Fruit fly (Drosophila melanogaster) whole organism, embryonic: ENCODE data around the gene PolA1.
A peak's percentile ranks its signal among the peaks of the same experiment; 100 is the strongest.

ENCODE experiments used
- Blimp-1 ChIP-seq: fragments of 200-800 bp; sonication (Bioruptor generic); optimal IDR thresholded peaks from 3 replicates; lab custom pipeline; 2018; ENCODE audit warnings: missing biosample characterization, missing genetic modification characterization, mild to moderate bottlenecking, moderate library complexity, missing genetic modification reagents
- CG10565 ChIP-seq: fragments of 200-800 bp; sonication (Bioruptor generic); optimal IDR thresholded peaks from 3 replicates; lab custom pipeline; 2016; ENCODE audit warnings: missing biosample characterization, mild to moderate bottlenecking, missing genetic modification characterization
- CG15479 ChIP-seq: fragments of 200-800 bp; sonication (Bioruptor generic); optimal IDR thresholded peaks from 3 replicates; lab custom pipeline; 2019; ENCODE audit warnings: missing biosample characterization, mild to moderate bottlenecking, missing genetic modification characterization, moderate library complexity
- CG17385 ChIP-seq: fragments of 200-800 bp; sonication (Bioruptor generic); optimal IDR thresholded peaks from 3 replicates; lab custom pipeline; 2018; ENCODE audit warnings: missing biosample characterization, mild to moderate bottlenecking, missing genetic modification characterization
- CG3163 ChIP-seq: fragments of 200-800 bp; sonication (Bioruptor generic); optimal IDR thresholded peaks from 3 replicates; lab custom pipeline; 2016; ENCODE audit warnings: missing biosample characterization, missing genetic modification characterization
- CG5180 ChIP-seq: fragments of 200-800 bp; sonication (Bioruptor generic); optimal IDR thresholded peaks from 3 replicates; lab custom pipeline; 2017; ENCODE audit warnings: missing biosample characterization, missing genetic modification characterization, mild to moderate bottlenecking, moderate library complexity, missing genetic modification reagents
- CG6854 ChIP-seq: fragments of 200-800 bp; sonication (Bioruptor generic); optimal IDR thresholded peaks from 3 replicates; lab custom pipeline; 2017; ENCODE audit warnings: missing biosample characterization, mild to moderate bottlenecking, missing genetic modification characterization
- CG7357 ChIP-seq: fragments of 200-800 bp; sonication (Bioruptor generic); IDR thresholded peaks from 3 replicates; pipeline ENCODE4 v1.3.6; 2022; ENCODE audit warnings: missing biosample characterization, missing genetic modification characterization
- CG7556 ChIP-seq: fragments of 200-800 bp; sonication (Bioruptor generic); optimal IDR thresholded peaks from 2 replicates; lab custom pipeline; 2017; ENCODE audit warnings: missing biosample characterization, mild to moderate bottlenecking, missing genetic modification characterization
- CG8478 ChIP-seq: fragments of >200 bp; optimal IDR thresholded peaks from 2 replicates; lab custom pipeline; 2018
- CG8924 ChIP-seq: fragments of 200-800 bp; optimal IDR thresholded peaks from 3 replicates; lab custom pipeline; 2019; ENCODE audit warnings: missing biosample characterization, mild to moderate bottlenecking, missing genetic modification characterization, moderate library complexity
- CG9437 ChIP-seq: fragments of 200-800 bp; sonication (Bioruptor generic); optimal IDR thresholded peaks from 2 replicates; lab custom pipeline; 2018; ENCODE audit warnings: missing biosample characterization, mild to moderate bottlenecking, missing genetic modification characterization
- Dbx ChIP-seq: fragments of 200-800 bp; sonication (Bioruptor generic); IDR thresholded peaks from 3 replicates; pipeline ENCODE4 v1.3.6; 2022; ENCODE audit warnings: missing biosample characterization, missing genetic modification characterization
- HmgD ChIP-seq: fragments of 200-800 bp; sonication (Bioruptor generic); optimal IDR thresholded peaks from 3 replicates; lab custom pipeline; 2016; ENCODE audit warnings: missing biosample characterization, missing genetic modification characterization
- Hmr ChIP-seq: fragments of 200-800 bp; sonication (Bioruptor generic); optimal IDR thresholded peaks from 3 replicates; lab custom pipeline; 2017; ENCODE audit warnings: mild to moderate bottlenecking, missing biosample characterization, missing genetic modification reagents, missing genetic modification characterization
- Hr3 ChIP-seq: fragments of 200-800 bp; sonication (Bioruptor generic); optimal IDR thresholded peaks from 3 replicates; lab custom pipeline; 2016; ENCODE audit warnings: missing biosample characterization, missing genetic modification characterization
- MBD-R2 ChIP-seq: fragments of 200-800 bp; sonication (Bioruptor generic); IDR thresholded peaks from 2 replicates; pipeline ENCODE4 v1.3.6; 2022; ENCODE audit warnings: missing biosample characterization, missing genetic modification characterization
- Med ChIP-seq: fragments of 200-800 bp; sonication (Bioruptor generic); peaks from one replicate; lab custom pipeline; 2016; ENCODE audit warnings: missing biosample characterization, missing genetic modification characterization, mild to moderate bottlenecking, inconsistent platforms, moderate library complexity
- Pdp1 ChIP-seq, 2 experiments: fragments of 200-800 bp; sonication (Bioruptor generic); optimal IDR thresholded peaks; 3 replicates each; lab custom pipeline; 2016; ENCODE audit warnings: missing biosample characterization in 2 of 2, missing genetic modification characterization in 2 of 2, mild to moderate bottlenecking in 1 of 2, moderate library complexity in 1 of 2
- Stat92E ChIP-seq, 3 experiments: fragments of >200 bp in 2 of 3; fragments of 200-800 bp in 1 of 3; sonication (Bioruptor generic) in 1 of 3; optimal IDR thresholded peaks; 2 replicates each; lab custom pipeline; 2017 to 2019; ENCODE audit warnings: missing biosample characterization in 3 of 3, missing genetic modification characterization in 3 of 3, mild to moderate bottlenecking in 1 of 3, moderate library complexity in 1 of 3
- Trl ChIP-seq, 3 experiments: fragments of >200 bp in 2 of 3; fragments of 200-800 bp in 1 of 3; sonication (Bioruptor generic) in 1 of 3; optimal IDR thresholded peaks; 2 replicates in 1 of 3; 3 replicates in 2 of 3; lab custom pipeline; 2016 to 2017; ENCODE audit warnings: missing biosample characterization in 1 of 3, missing genetic modification characterization in 1 of 3
- abd-A ChIP-seq: fragments of 200-800 bp; sonication (Bioruptor generic); optimal IDR thresholded peaks from 3 replicates; lab custom pipeline; 2019; ENCODE audit warnings: missing biosample characterization, mild to moderate bottlenecking, missing genetic modification characterization, moderate library complexity
- bsh ChIP-seq, 2 experiments: fragments of 200-800 bp; sonication (Bioruptor generic); optimal IDR thresholded peaks; 2 replicates each; lab custom pipeline; 2017 to 2018; ENCODE audit warnings: mild to moderate bottlenecking in 2 of 2, missing biosample characterization in 2 of 2, missing genetic modification characterization in 2 of 2, moderate library complexity in 1 of 2
- cg ChIP-seq: fragments of 200-800 bp; sonication (Bioruptor generic); optimal IDR thresholded peaks from 3 replicates; lab custom pipeline; 2019; ENCODE audit warnings: missing biosample characterization, mild to moderate bottlenecking, missing genetic modification characterization, moderate library complexity
- crp ChIP-seq, 2 experiments: fragments of 200-800 bp; sonication (Bioruptor generic); optimal IDR thresholded peaks; 2 replicates in 1 of 2; 3 replicates in 1 of 2; lab custom pipeline; 2017; ENCODE audit warnings: missing biosample characterization in 2 of 2, missing genetic modification characterization in 2 of 2, mild to moderate bottlenecking in 1 of 2, moderate library complexity in 1 of 2
- esg ChIP-seq: fragments of 200-800 bp; sonication (Bioruptor generic); conservative IDR thresholded peaks from 2 replicates; pipeline ENCODE4 v1.3.6; 2022; ENCODE audit warnings: missing biosample characterization, missing genetic modification characterization
- eve ChIP-seq, 2 experiments: fragments of >200 bp; optimal IDR thresholded peaks; 2 replicates each; lab custom pipeline; 2017; ENCODE audit warnings: missing biosample characterization in 2 of 2, missing genetic modification characterization in 2 of 2
- gsb ChIP-seq: fragments of 200-800 bp; sonication (Bioruptor generic); IDR thresholded peaks from 2 replicates; pipeline ENCODE4 v1.3.6; 2022; ENCODE audit warnings: missing biosample characterization, missing genetic modification characterization
- gsb-n ChIP-seq: fragments of 200-800 bp; sonication (Bioruptor generic); optimal IDR thresholded peaks from 3 replicates; lab custom pipeline; 2018; ENCODE audit warnings: missing biosample characterization, mild to moderate bottlenecking, missing genetic modification characterization
- lab ChIP-seq: fragments of 200-800 bp; sonication (Bioruptor generic); optimal IDR thresholded peaks from 3 replicates; lab custom pipeline; 2017; ENCODE audit warnings: missing biosample characterization, missing genetic modification characterization, mild to moderate bottlenecking, moderate library complexity, missing genetic modification reagents
- nom ChIP-seq: fragments of 200-800 bp; sonication (Bioruptor generic); optimal IDR thresholded peaks from 2 replicates; lab custom pipeline; 2017; ENCODE audit warnings: missing biosample characterization, missing genetic modification characterization, mild to moderate bottlenecking, moderate library complexity, missing genetic modification reagents
- pros ChIP-seq: fragments of 200-800 bp; sonication (Bioruptor generic); optimal IDR thresholded peaks from 3 replicates; lab custom pipeline; 2019; ENCODE audit warnings: missing biosample characterization, mild to moderate bottlenecking, missing genetic modification characterization, moderate library complexity
- sc ChIP-seq, 3 experiments: fragments of >200 bp in 2 of 3; fragments of 200-800 bp in 1 of 3; sonication (Bioruptor generic) in 1 of 3; optimal IDR thresholded peaks; 2 replicates in 2 of 3; 3 replicates in 1 of 3; lab custom pipeline; 2017; ENCODE audit warnings: mild to moderate bottlenecking in 1 of 3, missing biosample characterization in 1 of 3, missing genetic modification characterization in 1 of 3, missing genetic modification reagents in 1 of 3
- sens ChIP-seq: fragments of 200-800 bp; sonication (Bioruptor generic); peaks from one replicate; lab custom pipeline; 2016; ENCODE audit warnings: missing biosample characterization, missing genetic modification characterization
- trh ChIP-seq: fragments of 200-800 bp; sonication (Bioruptor generic); optimal IDR thresholded peaks from 2 replicates; lab custom pipeline; 2016; ENCODE audit warnings: missing biosample characterization, missing genetic modification characterization
- yki ChIP-seq: fragments of >200 bp; optimal IDR thresholded peaks from 3 replicates; lab custom pipeline; 2018
- zen ChIP-seq: fragments of 200-800 bp; sonication (Bioruptor generic); optimal IDR thresholded peaks from 3 replicates; lab custom pipeline; 2018; ENCODE audit warnings: missing biosample characterization, mild to moderate bottlenecking, missing genetic modification characterization, moderate library complexity

PolA1 gene

DNA sequence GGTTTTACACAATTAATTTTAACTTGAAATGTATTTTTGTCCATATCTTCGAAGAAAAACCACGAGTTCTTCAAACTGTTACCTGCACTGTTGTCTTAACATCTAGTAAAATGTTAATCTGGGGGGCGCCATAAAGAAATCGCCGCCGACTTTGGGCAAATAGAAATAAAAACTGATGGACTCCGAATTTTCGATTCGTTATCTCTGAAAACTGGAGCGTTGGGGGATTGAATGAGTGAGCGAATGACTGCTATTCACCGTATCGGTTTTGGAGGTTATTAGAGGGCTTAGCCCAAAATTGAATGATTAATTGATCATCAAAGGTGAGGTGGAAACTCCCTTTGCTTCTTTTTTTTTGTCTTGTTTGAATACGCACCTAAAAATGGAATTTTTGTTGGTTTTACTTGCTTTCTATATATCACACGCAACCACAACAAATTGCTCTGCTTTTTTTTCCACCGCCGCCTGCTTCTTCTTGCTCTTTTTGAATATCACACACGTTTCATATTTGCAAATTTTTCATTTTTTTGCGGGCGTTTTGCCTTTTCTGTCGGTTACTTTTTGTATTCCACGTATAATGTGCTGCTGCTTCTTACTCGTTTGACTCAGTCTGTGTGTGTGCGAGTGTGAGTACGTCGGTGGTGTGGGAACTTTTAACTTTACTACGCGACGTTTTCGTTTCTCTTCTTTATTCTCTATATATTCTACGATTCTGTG is 39.6 kb downstream of the PolA1 start (continued):
- no peak for TF ChIP-seq Dbx (GFP tag; lab: Robert Waterston, UW)
- peak; percentile 22 for TF ChIP-seq cg (GFP tag; lab: Kevin White, UChicago)
- no peak for TF ChIP-seq CG8478
- TF ChIP-seq Med (GFP tag; lab: Kevin White, UChicago): no peak
- TF ChIP-seq sc (optimal IDR thresholded peaks at IDR 0.05; lab: Kevin White, UChicago): no peak
- no peak for TF ChIP-seq sc (GFP tag; optimal IDR thresholded peaks at IDR 0.05; lab: Kevin White, UChicago)
- TF ChIP-seq esg (GFP tag; lab: Robert Waterston, UW): no peak
- TF ChIP-seq lab (GFP tag; lab: Kevin White, UChicago): peak; percentile 39
- peak; percentile 3 for TF ChIP-seq sens (GFP tag; lab: Kevin White, UChicago)
- no peak for TF ChIP-seq Hr3
- no peak for TF ChIP-seq gsb-n (tag; lab: Kevin White, UChicago)
- TF ChIP-seq MBD-R2 (GFP tag; lab: Robert Waterston, UW): no peak

DNA sequence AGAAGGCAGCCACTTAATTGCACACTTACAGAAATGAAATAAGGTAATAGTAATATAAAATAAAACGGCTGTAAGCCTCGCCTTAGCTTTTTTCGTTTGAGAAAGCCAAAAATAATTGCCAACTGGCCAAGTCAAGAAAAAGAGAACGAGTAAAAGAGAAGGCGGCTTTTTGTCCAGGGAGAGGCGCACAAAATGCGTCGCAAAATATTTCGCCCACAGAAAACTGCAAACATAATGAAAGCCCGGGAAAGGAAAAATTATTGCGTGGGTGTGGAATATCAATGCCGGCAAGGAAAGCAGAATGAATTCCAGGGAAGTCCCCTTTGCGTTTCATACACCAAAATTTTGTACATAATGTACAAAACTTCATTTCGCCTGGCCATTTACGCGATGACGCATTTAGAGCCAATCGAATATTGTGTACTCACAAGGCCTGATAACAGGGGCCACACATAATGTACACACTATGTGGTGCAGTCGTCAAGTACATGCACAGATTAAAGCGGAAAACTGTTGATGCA is 40.5 kb downstream of the PolA1 start:
- no peak for TF ChIP-seq CG7357 (GFP tag; lab: Robert Waterston, UW)
- TF ChIP-seq, all 482 proteins: peak for 0

DNA sequence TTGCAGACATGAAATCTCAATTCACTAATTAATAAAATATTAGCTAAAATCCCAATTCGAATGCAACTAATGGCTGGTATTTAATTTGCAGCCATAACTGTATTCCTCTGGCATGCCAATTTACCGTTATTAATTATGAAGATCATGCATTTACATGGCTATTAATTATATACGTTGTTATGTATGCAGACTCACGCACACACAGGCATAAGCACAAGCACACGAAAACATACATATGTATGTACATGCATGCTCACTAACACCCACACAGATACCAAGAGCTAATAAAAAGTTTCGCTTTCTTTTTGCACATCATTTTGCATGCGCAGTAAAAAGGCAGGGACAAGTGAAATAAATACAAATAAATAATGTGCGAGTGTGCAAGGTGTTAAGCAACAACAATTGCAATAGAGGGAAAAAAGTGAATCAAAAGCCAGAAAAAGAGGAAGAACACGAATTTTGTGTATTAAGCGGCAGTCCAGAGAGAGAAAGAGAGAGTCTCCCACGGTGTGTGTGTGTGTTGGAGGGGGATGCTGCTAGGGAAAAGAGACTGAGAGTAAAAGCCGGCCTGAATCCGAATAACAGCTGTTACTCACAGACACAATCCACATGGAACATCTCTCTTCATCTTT is 41.2 kb downstream of the PolA1 start:
- TF ChIP-seq CG9437 (peak; percentile 7), CG3163 (GFP tag; lab: Kevin White, UChicago) (peak; percentile 22), trh (GFP tag; lab: Kevin White, UChicago) (no peak), sens (GFP tag; lab: Kevin White, UChicago) (peak; percentile 85), CG6854 (GFP tag; lab: Kevin White, UChicago) (no peak), yki (peak; percentile 24), crp (GFP tag; optimal IDR thresholded peaks at IDR 0.05; lab: Kevin White, UChicago) (peak in 1 of 2 experiments; percentile 58), cg (GFP tag; lab: Kevin White, UChicago) (peak; percentile 95), bsh (GFP tag; optimal IDR thresholded peaks at IDR 0.05; lab: Kevin White, UChicago) (peak in 1 of 2 experiments; percentile 56), Hmr (GFP tag; lab: Kevin White, UChicago) (no peak), abd-A (tag; lab: Kevin White, UChicago) (peak; percentile 39), eve (GFP tag; optimal IDR thresholded peaks at IDR 0.05; lab: Kevin White, UChicago) (peak in 1 of 2 experiments; percentile 45), Med (GFP tag; lab: Kevin White, UChicago) (peak; percentile 23), CG7357 (GFP tag; lab: Robert Waterston, UW) (no peak), Blimp-1 (GFP tag; lab: Kevin White, UChicago) (peak; percentile 77), Trl (optimal IDR thresholded peaks at IDR 0.05; lab: Kevin White, UChicago) (peak; percentile 90), Trl (GFP tag; optimal IDR thresholded peaks at IDR 0.05; lab: Kevin White, UChicago) (no peak), Pdp1 (GFP tag; optimal IDR thresholded peaks at IDR 0.05; lab: Kevin White, UChicago) (peak in 1 of 2 experiments; percentile 54), CG17385 (GFP tag; lab: Kevin White, UChicago) (peak; percentile 89), CG7556 (GFP tag; lab: Kevin White, UChicago) (no peak), Stat92E (GFP tag; optimal IDR thresholded peaks at IDR 0.05; lab: Kevin White, UChicago) (peak in 1 of 3 experiments; percentile 75), CG8924 (tag; lab: Kevin White, UChicago) (peak; percentile 3), gsb (GFP tag; lab: Robert Waterston, UW) (no peak), HmgD (GFP tag; lab: Kevin White, UChicago) (no peak), CG5180 (GFP tag; lab: Kevin White, UChicago) (peak; percentile 4), nom (GFP tag; lab: Kevin White, UChicago) (peak; percentile 67), CG10565 (no peak), pros (peak; percentile 38), zen (tag; lab: Kevin White, UChicago) (peak; percentile 5), CG15479 (peak; percentile 36)
